Worm (Caenorhabditis elegans) whole organism, L4 larva: ENCODE measurements around the gene T03E6.8.

ENCODE experiments used
- D1046.2 ChIP-seq: fragments of 200-800 bp; sonication (Bioruptor generic); IDR thresholded peaks from 2 replicates; pipeline ENCODE4 v1.3.6; 2022; ENCODE audit warnings: missing genetic modification characterization, missing compliant biosample characterization
- aha-1 ChIP-seq: fragments of 150-350 bp; peaks from one replicate; lab custom pipeline; 2014; ENCODE audit warnings: missing biosample characterization, missing genetic modification characterization
- attf-4 ChIP-seq: sonication (generic microtip); optimal IDR thresholded peaks from 3 replicates; lab custom pipeline; 2017; ENCODE audit warnings: missing biosample characterization, missing genetic modification characterization
- ceh-28 ChIP-seq: fragments of 150-350 bp; optimal IDR thresholded peaks from 2 replicates; lab custom pipeline; 2014; ENCODE audit warnings: missing biosample characterization, missing genetic modification reagents, missing genetic modification characterization
- ceh-82 ChIP-seq: sonication (generic microtip); optimal IDR thresholded peaks from 2 replicates; lab custom pipeline; 2017; ENCODE audit warnings: missing biosample characterization, missing genetic modification characterization
- cey-2 ChIP-seq: sonication (generic microtip); optimal IDR thresholded peaks from 3 replicates; lab custom pipeline; 2017; ENCODE audit warnings: missing genetic modification characterization, mild to moderate bottlenecking, missing compliant biosample characterization, antibody characterized with exemption, borderline replicate concordance; ENCODE audit not compliant: insufficient read depth
- dmd-9 ChIP-seq: fragments of 200-800 bp; sonication (Bioruptor generic); IDR thresholded peaks from 2 replicates; pipeline ENCODE4 v1.3.6; 2022; ENCODE audit warnings: missing genetic modification reagents, missing genetic modification characterization, missing compliant biosample characterization
- egl-43 ChIP-seq: fragments of 200-800 bp; sonication (Bioruptor generic); IDR thresholded peaks from 2 replicates; pipeline ENCODE4 v1.3.6; 2022; ENCODE audit warnings: missing genetic modification reagents, missing genetic modification characterization, missing compliant biosample characterization
- hif-1 ChIP-seq, 2 experiments: sonication (generic microtip); optimal IDR thresholded peaks; 2 replicates each; lab custom pipeline; 2016 to 2017; ENCODE audit warnings: missing compliant biosample characterization in 2 of 2, missing genetic modification characterization in 2 of 2, missing genetic modification reagents in 2 of 2, missing genotype in 2 of 2, mild to moderate bottlenecking in 1 of 2
- mes-2 ChIP-seq: sonication (generic microtip); optimal IDR thresholded peaks from 2 replicates; lab custom pipeline; 2016; ENCODE audit warnings: missing genotype, mild to moderate bottlenecking, missing genetic modification characterization, missing compliant biosample characterization; ENCODE audit not compliant: poor library complexity, severe bottlenecking
- mxl-2 ChIP-seq: fragments of 200-800 bp; sonication (Bioruptor generic); conservative IDR thresholded peaks from 2 replicates; pipeline ENCODE4 v1.3.6; 2022; ENCODE audit warnings: missing genetic modification reagents, missing genetic modification characterization, missing compliant biosample characterization
- nhr-76 ChIP-seq: fragments of 150-350 bp; optimal IDR thresholded peaks from 2 replicates; lab custom pipeline; 2014; ENCODE audit warnings: missing biosample characterization, missing genetic modification characterization
- pha-4 ChIP-seq, 2 experiments: fragments of 150-350 bp in 1 of 2; fragments of 200-800 bp in 1 of 2; sonication (Bioruptor generic) in 1 of 2; IDR thresholded peaks in 1 of 2; optimal IDR thresholded peaks in 1 of 2; 2 replicates each; pipeline versions ENCODE4 v1.3.6 to Lab custom; 2014 to 2022; ENCODE audit warnings: missing genetic modification characterization in 2 of 2, missing genetic modification reagents in 2 of 2, missing biosample characterization in 1 of 2, missing compliant biosample characterization in 1 of 2
- pqm-1 ChIP-seq: sonication (generic microtip); optimal IDR thresholded peaks from 2 replicates; lab custom pipeline; 2017; ENCODE audit warnings: missing biosample characterization, missing genetic modification characterization
- rbr-2 ChIP-seq: sonication (generic microtip); optimal IDR thresholded peaks from 2 replicates; lab custom pipeline; 2016; ENCODE audit warnings: missing genotype, missing genetic modification characterization, missing compliant biosample characterization
- set-16 ChIP-seq: fragments of 200-800 bp; sonication (Bioruptor generic); IDR thresholded peaks from 2 replicates; pipeline ENCODE4 v1.3.6; 2022; ENCODE audit warnings: missing genetic modification reagents, missing genetic modification characterization, missing compliant biosample characterization
- unc-62 ChIP-seq, 3 experiments: fragments of 150-350 bp in 1 of 3; sonication (generic microtip); optimal IDR thresholded peaks in 2 of 3; peaks in 1 of 3; 1 replicate in 1 of 3; 2 replicates in 2 of 3; lab custom pipeline; 2014 to 2017; ENCODE audit warnings: missing biosample characterization in 3 of 3, missing genetic modification characterization in 3 of 3, missing genetic modification reagents in 3 of 3, missing genotype in 1 of 3
- vab-7 ChIP-seq: fragments of 200-800 bp; sonication (Bioruptor generic); IDR thresholded peaks from 2 replicates; pipeline ENCODE4 v1.3.6; 2022; ENCODE audit warnings: missing genetic modification reagents, missing genetic modification characterization, missing compliant biosample characterization
- zfp-2 ChIP-seq: sonication (generic microtip); optimal IDR thresholded peaks from 2 replicates; lab custom pipeline; 2016; ENCODE audit warnings: mild to moderate bottlenecking, missing genetic modification characterization, missing compliant biosample characterization

The T03E6.8 gene

ce11 chrV:16570697-16571096 is 32.3 kb downstream of the T03E6.8 start, which contains the start of gene nhr-233:
Gene nhr-233, minus strand, starts transcription at chrV:16570797.
- TF ChIP-seq ceh-82 (tag; lab: Kevin White, UChicago): no peak
- peak in 1 of 2 experiments; percentile 19 for TF ChIP-seq unc-62 (GFP tag; optimal IDR thresholded peaks at IDR 0.05 in 1 of 2; lab: Kevin White, UChicago)
- TF ChIP-seq unc-62 (tag; optimal IDR thresholded peaks at IDR 0.05; lab: Kevin White, UChicago): no peak

- peak; percentile 76 for TF ChIP-seq aha-1 (tag; lab: Kevin White, UChicago)
- no peak for TF ChIP-seq nhr-76 (tag; lab: Kevin White, UChicago)
- peak in 1 of 2 experiments; percentile 78 for TF ChIP-seq unc-62 (GFP tag; optimal IDR thresholded peaks at IDR 0.05 in 1 of 2; lab: Kevin White, UChicago)
- TF ChIP-seq unc-62 (tag; optimal IDR thresholded peaks at IDR 0.05; lab: Kevin White, UChicago): no peak
Observed at ce11 chrV:16568056-16568455, 34.9 kb downstream of the T03E6.8 start.

ce11 chrV:16565639-16566038 is 37.4 kb downstream of the T03E6.8 start, which contains the start of gene sru-45:
Gene sru-45, plus strand, starts transcription at chrV:16565939.
- no peak for TF ChIP-seq cey-2
- TF ChIP-seq zfp-2 (tag; lab: Kevin White, UChicago): no peak
- no peak for TF ChIP-seq D1046.2 (GFP tag; lab: Robert Waterston, UW)
- TF ChIP-seq dmd-9: no peak
- no peak for TF ChIP-seq hif-1 (tag; optimal IDR thresholded peaks at IDR 0.05; lab: Kevin White, UChicago)
- no peak for TF ChIP-seq mxl-2 (GFP tag; lab: Robert Waterston, UW)
- no peak for TF ChIP-seq pha-4 (GFP tag; IDR thresholded peaks at IDR 0.05; lab: Robert Waterston, UW)
- no peak for TF ChIP-seq pha-4 (tag; optimal IDR thresholded peaks at IDR 0.05; lab: Kevin White, UChicago)
- no peak for TF ChIP-seq rbr-2 (tag; lab: Kevin White, UChicago)
- no peak for TF ChIP-seq attf-4 (tag; lab: Kevin White, UChicago)

- 0 out of 2 replicates have a peak, but pooled peaks have one; percentile 6 for TF ChIP-seq vab-7 (GFP tag; lab: Robert Waterston, UW)
- TF ChIP-seq rbr-2 (tag; lab: Kevin White, UChicago): no peak
- no peak for TF ChIP-seq pqm-1 (tag; lab: Kevin White, UChicago)
- TF ChIP-seq egl-43 (GFP tag; lab: Robert Waterston, UW): 0 out of 2 replicates have a peak, but pooled peaks have one; percentile 4
- peak; percentile 72 for TF ChIP-seq mes-2 (tag; lab: Kevin White, UChicago)
- 0 out of 2 replicates have a peak, but pooled peaks have one; percentile 17 for TF ChIP-seq set-16 (GFP tag; lab: Robert Waterston, UW)
- TF ChIP-seq ceh-28: no peak
Observed at ce11 chrV:16552929-16553328, 50.1 kb downstream of the T03E6.8 start, which contains the start of gene Y32B12B.4. Gene Y32B12B.4, plus strand, starts transcription at chrV:16553327.
